Worm (Caenorhabditis elegans) whole organism, young adult: ENCODE results near the gene dhhc-10.

Experiments used
- C06A6.2 ChIP-seq: fragments of 200-800 bp; sonication (Bioruptor generic); conservative IDR thresholded peaks from 2 replicates; pipeline ENCODE4 v1.3.6; 2022; ENCODE audit warnings: missing genetic modification characterization, missing compliant biosample characterization
- D2030.7 ChIP-seq: fragments of 200-800 bp; sonication (Bioruptor generic); IDR thresholded peaks from 2 replicates; pipeline ENCODE4 v1.3.6; 2022; ENCODE audit warnings: missing genetic modification reagents, missing genetic modification characterization, missing compliant biosample characterization
- F22D6.2 ChIP-seq: sonication (generic microtip); optimal IDR thresholded peaks from 2 replicates; lab custom pipeline; 2016; ENCODE audit warnings: mild to moderate bottlenecking, missing genetic modification characterization, missing compliant biosample characterization
- F23B12.7 ChIP-seq: sonication (generic microtip); optimal IDR thresholded peaks from 2 replicates; lab custom pipeline; 2017; ENCODE audit warnings: missing genetic modification characterization, mild to moderate bottlenecking, missing compliant biosample characterization, antibody characterized with exemption, moderate library complexity; ENCODE audit not compliant: insufficient read depth
- F33H1.4 ChIP-seq: fragments of 200-800 bp; sonication (Bioruptor generic); IDR thresholded peaks from 2 replicates; pipeline ENCODE4 v1.3.6; 2022; ENCODE audit warnings: missing genetic modification reagents, missing genetic modification characterization, missing compliant biosample characterization
- F49E8.2 ChIP-seq: sonication (generic microtip); optimal IDR thresholded peaks from 3 replicates; lab custom pipeline; 2017; ENCODE audit warnings: missing genetic modification characterization, mild to moderate bottlenecking, missing compliant biosample characterization, antibody characterized with exemption, moderate library complexity; ENCODE audit not compliant: insufficient read depth
- F57C9.4 ChIP-seq: sonication (generic microtip); optimal IDR thresholded peaks from 2 replicates; lab custom pipeline; 2017; ENCODE audit warnings: mild to moderate bottlenecking, missing genetic modification characterization, missing compliant biosample characterization
- K11D2.4 ChIP-seq: fragments of 200-800 bp; sonication (Bioruptor generic); IDR thresholded peaks from 2 replicates; pipeline ENCODE4 v1.3.6; 2022; ENCODE audit warnings: missing genetic modification reagents, missing genetic modification characterization, missing compliant biosample characterization
- T26A5.8 ChIP-seq: sonication (generic microtip); optimal IDR thresholded peaks from 2 replicates; lab custom pipeline; 2016; ENCODE audit warnings: missing genetic modification characterization, missing compliant biosample characterization
- Y53F4B.3 ChIP-seq: fragments of 200-800 bp; sonication (Bioruptor generic); IDR thresholded peaks from 2 replicates; pipeline ENCODE4 v1.3.6; 2022; ENCODE audit warnings: missing genetic modification reagents, missing genetic modification characterization, missing compliant biosample characterization
- Y56A3A.18 ChIP-seq: fragments of 200-800 bp; sonication (Bioruptor generic); IDR thresholded peaks from 2 replicates; pipeline ENCODE4 v1.3.6; 2022; ENCODE audit warnings: missing genetic modification reagents, missing genetic modification characterization, missing compliant biosample characterization
- Y79H2A.3 ChIP-seq: fragments of 200-800 bp; sonication (Bioruptor generic); conservative IDR thresholded peaks from 2 replicates; pipeline ENCODE4 v1.3.6; 2022; ENCODE audit warnings: missing genetic modification reagents, missing genetic modification characterization, missing compliant biosample characterization
- ZK185.1 ChIP-seq: sonication (generic microtip); optimal IDR thresholded peaks from 2 replicates; lab custom pipeline; 2016; ENCODE audit warnings: mild to moderate bottlenecking, missing genetic modification characterization, missing compliant biosample characterization; ENCODE audit not compliant: poor library complexity, severe bottlenecking
- ama-1 ChIP-seq, 3 experiments: fragments of 150-350 bp in 1 of 3; sonication (generic microtip) in 2 of 3; optimal IDR thresholded peaks; 2 replicates each; lab custom pipeline; 2014 to 2018; ENCODE audit warnings: missing biosample characterization in 2 of 3, missing genetic modification characterization in 2 of 3, missing genetic modification reagents in 2 of 3
- athp-1 ChIP-seq: sonication (generic microtip); optimal IDR thresholded peaks from 2 replicates; lab custom pipeline; 2017; ENCODE audit warnings: mild to moderate bottlenecking, missing genetic modification characterization, missing compliant biosample characterization
- attf-5 ChIP-seq: fragments of 200-800 bp; sonication (Bioruptor generic); optimal IDR thresholded peaks from 2 replicates; lab custom pipeline; 2018; ENCODE audit warnings: mild to moderate bottlenecking, missing genetic modification characterization, missing compliant biosample characterization
- bed-2 ChIP-seq: fragments of 200-800 bp; sonication (Bioruptor generic); IDR thresholded peaks from 2 replicates; pipeline ENCODE4 v1.3.6; 2022; ENCODE audit warnings: missing genetic modification reagents, missing genetic modification characterization, missing compliant biosample characterization
- ccch-3 ChIP-seq: fragments of 200-800 bp; sonication (Bioruptor generic); optimal IDR thresholded peaks from 2 replicates; lab custom pipeline; 2018; ENCODE audit warnings: mild to moderate bottlenecking, missing genetic modification characterization, missing compliant biosample characterization
- ceh-100 ChIP-seq: fragments of 200-800 bp; sonication (Bioruptor generic); IDR thresholded peaks from 2 replicates; pipeline ENCODE4 v1.3.6; 2022; ENCODE audit warnings: missing genetic modification reagents, missing genetic modification characterization, missing compliant biosample characterization
- efl-1 ChIP-seq: fragments of 150-350 bp; optimal IDR thresholded peaks from 2 replicates; lab custom pipeline; 2014; ENCODE audit warnings: missing biosample characterization, missing genetic modification reagents, missing genetic modification characterization
- egl-44 ChIP-seq: fragments of 200-800 bp; sonication (Bioruptor generic); IDR thresholded peaks from 2 replicates; pipeline ENCODE4 v1.3.6; 2022; ENCODE audit warnings: missing genetic modification reagents, missing genetic modification characterization, missing compliant biosample characterization
- egrh-3 ChIP-seq: fragments of 200-800 bp; sonication (Bioruptor generic); IDR thresholded peaks from 2 replicates; pipeline ENCODE4 v1.3.6; 2022; ENCODE audit warnings: missing genetic modification reagents, missing genetic modification characterization, missing compliant biosample characterization
- ets-4 ChIP-seq: fragments of 200-800 bp; sonication (Bioruptor generic); optimal IDR thresholded peaks from 2 replicates; lab custom pipeline; 2018; ENCODE audit warnings: mild to moderate bottlenecking, missing genetic modification characterization, missing compliant biosample characterization
- hrde-1 ChIP-seq: sonication (generic microtip); optimal IDR thresholded peaks from 2 replicates; lab custom pipeline; 2016; ENCODE audit warnings: missing genetic modification characterization, mild to moderate bottlenecking, missing compliant biosample characterization, moderate library complexity, missing genotype, missing genetic modification reagents, borderline replicate concordance
- lag-1 ChIP-seq: fragments of 200-800 bp; sonication (Bioruptor generic); IDR thresholded peaks from 2 replicates; pipeline ENCODE4 v1.3.6; 2022; ENCODE audit warnings: missing genetic modification reagents, missing genetic modification characterization, missing compliant biosample characterization
- let-607 ChIP-seq, 2 experiments: fragments of 200-800 bp in 1 of 2; sonication (Bioruptor generic) in 1 of 2; sonication (generic microtip) in 1 of 2; optimal IDR thresholded peaks; 2 replicates each; lab custom pipeline; 2016 to 2018; ENCODE audit warnings: mild to moderate bottlenecking in 2 of 2, missing compliant biosample characterization in 2 of 2, missing genetic modification characterization in 2 of 2, moderate library complexity in 2 of 2, missing genotype in 1 of 2
- lir-1 ChIP-seq: fragments of 200-800 bp; sonication (Bioruptor generic); conservative IDR thresholded peaks from 2 replicates; pipeline ENCODE4 v1.3.6; 2022; ENCODE audit warnings: missing genetic modification reagents, missing genetic modification characterization, missing compliant biosample characterization
- madf-8 ChIP-seq: fragments of 200-800 bp; sonication (Bioruptor generic); conservative IDR thresholded peaks from 2 replicates; pipeline ENCODE4 v1.3.6; 2022; ENCODE audit warnings: missing genetic modification reagents, missing genetic modification characterization, missing compliant biosample characterization
- mcd-1 ChIP-seq: fragments of 200-800 bp; sonication (Bioruptor generic); IDR thresholded peaks from 2 replicates; pipeline ENCODE4 v1.3.6; 2022; ENCODE audit warnings: missing genetic modification reagents, missing genetic modification characterization, missing compliant biosample characterization
- mel-28 ChIP-seq: sonication (generic microtip); optimal IDR thresholded peaks from 2 replicates; lab custom pipeline; 2016; ENCODE audit warnings: borderline replicate concordance, mild to moderate bottlenecking, missing genetic modification characterization, missing compliant biosample characterization
- mxl-1 ChIP-seq: sonication (generic microtip); optimal IDR thresholded peaks from 2 replicates; lab custom pipeline; 2016; ENCODE audit warnings: missing genetic modification characterization, missing compliant biosample characterization
- nfya-2 ChIP-seq: fragments of 200-800 bp; sonication (Bioruptor generic); IDR thresholded peaks from 2 replicates; pipeline ENCODE4 v1.3.6; 2022; ENCODE audit warnings: missing genetic modification reagents, missing genetic modification characterization, missing compliant biosample characterization
- nhr-90 ChIP-seq: sonication (generic microtip); optimal IDR thresholded peaks from 2 replicates; lab custom pipeline; 2016; ENCODE audit warnings: missing genotype, mild to moderate bottlenecking, missing genetic modification characterization, missing compliant biosample characterization
- sptf-2 ChIP-seq: fragments of 200-800 bp; sonication (Bioruptor generic); optimal IDR thresholded peaks from 2 replicates; lab custom pipeline; 2018; ENCODE audit warnings: mild to moderate bottlenecking, missing genetic modification characterization, missing compliant biosample characterization
- tlf-1 ChIP-seq: fragments of 200-800 bp; sonication (Bioruptor generic); optimal IDR thresholded peaks from 2 replicates; lab custom pipeline; 2018; ENCODE audit warnings: mild to moderate bottlenecking, missing genetic modification characterization, missing compliant biosample characterization
- unc-62 ChIP-seq: fragments of 150-350 bp; optimal IDR thresholded peaks from 2 replicates; lab custom pipeline; 2014; ENCODE audit warnings: missing biosample characterization, missing genetic modification reagents, missing genetic modification characterization
- xnd-1 ChIP-seq: sonication (generic microtip); optimal IDR thresholded peaks from 2 replicates; lab custom pipeline; 2016; ENCODE audit warnings: missing genotype, missing genetic modification reagents, missing genetic modification characterization, missing compliant biosample characterization
- zim-3 ChIP-seq: sonication (generic microtip); optimal IDR thresholded peaks from 2 replicates; lab custom pipeline; 2017; ENCODE audit warnings: mild to moderate bottlenecking, missing genetic modification characterization, moderate library complexity, missing compliant biosample characterization
- ztf-3 ChIP-seq: fragments of 200-800 bp; sonication (Bioruptor generic); optimal IDR thresholded peaks from 2 replicates; lab custom pipeline; 2018; ENCODE audit warnings: mild to moderate bottlenecking, missing genetic modification characterization, missing compliant biosample characterization
- ztf-6 ChIP-seq: fragments of 200-800 bp; sonication (Bioruptor generic); IDR thresholded peaks from 2 replicates; pipeline ENCODE4 v1.3.6; 2022; ENCODE audit warnings: missing genetic modification reagents, missing genetic modification characterization, missing compliant biosample characterization

Gene dhhc-10

DNA sequence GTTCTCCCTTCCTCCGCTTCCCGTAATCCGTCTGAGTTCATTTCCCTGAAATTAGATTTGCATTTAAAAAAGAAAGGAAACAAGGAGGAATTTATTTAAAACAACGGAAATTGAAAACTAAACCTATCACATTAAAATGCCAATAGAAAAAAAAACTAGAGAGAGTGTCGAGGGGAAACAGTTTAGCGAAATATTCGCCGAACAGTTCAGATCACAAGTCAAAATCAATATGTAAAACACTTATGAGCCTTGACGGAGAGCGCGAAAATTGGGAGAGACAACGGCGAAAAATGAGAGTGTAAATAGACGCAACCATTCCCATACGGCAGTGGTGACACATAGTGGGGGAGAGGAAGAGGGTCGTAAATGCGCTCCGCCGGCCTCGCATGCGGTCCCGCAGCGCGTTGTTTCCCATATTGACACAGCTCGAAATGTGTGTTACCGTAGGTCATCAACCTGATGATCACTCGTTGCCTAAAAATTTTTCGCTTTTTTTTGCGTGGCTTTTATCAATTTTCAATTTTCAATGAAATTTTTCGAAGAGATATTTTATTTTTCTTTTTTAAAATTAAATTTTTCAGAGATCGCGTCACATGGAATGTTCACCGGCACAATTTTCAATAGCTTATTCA lies 4.8 kb downstream of the dhhc-10 start, which contains the start of the genes dnj-14 and glit-1 (continued):
- TF ChIP-seq zim-3 (tag; lab: Kevin White, UChicago) (no peak), egl-44 (GFP tag; lab: Robert Waterston, UW) (peak; percentile 83; the same call in 1 of the 2 replicates), unc-62 (GFP tag; lab: Kevin White, UChicago) (peak; percentile 51), K11D2.4 (GFP tag; lab: Robert Waterston, UW) (peak; percentile 62; the same call in 1 of the 2 replicates), F57C9.4 (tag; lab: Kevin White, UChicago) (no peak), F33H1.4 (GFP tag; lab: Robert Waterston, UW) (peak; percentile 79), Y53F4B.3 (GFP tag; lab: Robert Waterston, UW) (no peak), D2030.7 (GFP tag; lab: Robert Waterston, UW) (no peak), tlf-1 (peak; percentile 53), ztf-3 (GFP tag; lab: Kevin White, UChicago) (no peak), mxl-1 (tag; lab: Kevin White, UChicago) (no peak), ceh-100 (GFP tag; lab: Robert Waterston, UW) (no peak), nfya-2 (GFP tag; lab: Robert Waterston, UW) (no peak), efl-1 (GFP tag; lab: Kevin White, UChicago) (peak; percentile 31), F49E8.2 (tag; lab: Kevin White, UChicago) (no peak), mcd-1 (GFP tag; lab: Robert Waterston, UW) (peak; percentile 89), ZK185.1 (tag; lab: Kevin White, UChicago) (peak; percentile 53), ama-1 (optimal IDR thresholded peaks at IDR 0.05; lab: Kevin White, UChicago) (no peak), ama-1 (GFP tag; optimal IDR thresholded peaks at IDR 0.05; lab: Kevin White, UChicago) (no peak), F22D6.2 (tag; lab: Kevin White, UChicago) (no peak), T26A5.8 (no peak), let-607 (tag; optimal IDR thresholded peaks at IDR 0.05; lab: Kevin White, UChicago) (peak; percentile 74 to 80), sptf-2 (GFP tag; lab: Kevin White, UChicago) (no peak), Y56A3A.18 (GFP tag; lab: Robert Waterston, UW) (0 out of 2 replicates have a peak, but pooled peaks have one; percentile 51), Y79H2A.3 (GFP tag; lab: Robert Waterston, UW) (no peak), ztf-6 (GFP tag; lab: Robert Waterston, UW) (0 out of 2 replicates have a peak, but pooled peaks have one; percentile 40), lag-1 (GFP tag; lab: Robert Waterston, UW) (no peak), lir-1 (GFP tag; lab: Robert Waterston, UW) (peak; percentile 36; the same call in 1 of the 2 replicates), nhr-90 (peak; percentile 65), F23B12.7 (tag; lab: Kevin White, UChicago) (peak; percentile 78), ets-4 (GFP tag; lab: Kevin White, UChicago) (peak; percentile 58), bed-2 (GFP tag; lab: Robert Waterston, UW) (peak; percentile 12; the same call in 1 of the 2 replicates), attf-5 (GFP tag; lab: Kevin White, UChicago) (peak; percentile 94), C06A6.2 (GFP tag; lab: Robert Waterston, UW) (no peak), athp-1 (tag; lab: Kevin White, UChicago) (peak; percentile 36), ccch-3 (GFP tag; lab: Kevin White, UChicago) (no peak), madf-8 (GFP tag; lab: Robert Waterston, UW) (no peak), mel-28 (no peak), xnd-1 (tag; lab: Kevin White, UChicago) (no peak), hrde-1 (no peak), egrh-3 (GFP tag; lab: Robert Waterston, UW) (peak; percentile 46; the same call in 1 of the 2 replicates)
